Worm (Caenorhabditis elegans) whole organism, L1 larva: ENCODE measurements around the gene drap-1.

Experiments
- C04F5.9 ChIP-seq: sonication (generic microtip); optimal IDR thresholded peaks from 2 replicates; lab custom pipeline; 2016; ENCODE audit warnings: missing genetic modification characterization, missing compliant biosample characterization
- C34B4.2 ChIP-seq: sonication (generic microtip); optimal IDR thresholded peaks from 2 replicates; lab custom pipeline; 2017; ENCODE audit warnings: mild to moderate bottlenecking, missing genetic modification characterization, missing compliant biosample characterization
- F16B12.6 ChIP-seq: fragments of 150-350 bp; optimal IDR thresholded peaks from 2 replicates; lab custom pipeline; 2014; ENCODE audit warnings: missing biosample characterization, missing genetic modification characterization
- Y116A8C.19 ChIP-seq: sonication (generic microtip); optimal IDR thresholded peaks from 2 replicates; lab custom pipeline; 2016; ENCODE audit warnings: missing compliant biosample characterization, missing genetic modification characterization, borderline replicate concordance
- alr-1 ChIP-seq: fragments of 200-800 bp; sonication (Bioruptor generic); optimal IDR thresholded peaks from 2 replicates; lab custom pipeline; 2018; ENCODE audit warnings: borderline replicate concordance, mild to moderate bottlenecking, missing genetic modification characterization, missing compliant biosample characterization
- aly-2 ChIP-seq: fragments of 150-350 bp; optimal IDR thresholded peaks from 2 replicates; lab custom pipeline; 2014; ENCODE audit warnings: missing biosample characterization, missing genetic modification characterization
- ama-1 ChIP-seq: fragments of 150-350 bp; optimal IDR thresholded peaks from 2 replicates; lab custom pipeline; 2014
- ceh-82 ChIP-seq, 3 experiments: fragments of 150-350 bp in 1 of 3; sonication (generic microtip) in 2 of 3; optimal IDR thresholded peaks; 2 replicates each; lab custom pipeline; 2014 to 2017; ENCODE audit warnings: missing biosample characterization in 3 of 3, missing genetic modification characterization in 3 of 3
- ceh-90 ChIP-seq: sonication (generic microtip); optimal IDR thresholded peaks from 2 replicates; lab custom pipeline; 2016; ENCODE audit warnings: missing genetic modification characterization, missing compliant biosample characterization
- dpl-1 ChIP-seq, 3 experiments: fragments of 150-350 bp in 2 of 3; sonication (generic microtip) in 1 of 3; optimal IDR thresholded peaks; 2 replicates each; lab custom pipeline; 2014 to 2017; ENCODE audit warnings: missing biosample characterization in 3 of 3, missing genetic modification characterization in 3 of 3, missing genetic modification reagents in 3 of 3
- efl-3 ChIP-seq: fragments of 200-800 bp; sonication (Bioruptor generic); optimal IDR thresholded peaks from 2 replicates; lab custom pipeline; 2018; ENCODE audit warnings: mild to moderate bottlenecking, missing genetic modification characterization, missing compliant biosample characterization
- egl-27 ChIP-seq, 2 experiments: fragments of 150-350 bp in 1 of 2; sonication (generic microtip); optimal IDR thresholded peaks; 3 replicates each; lab custom pipeline; 2017 to 2018; ENCODE audit warnings: missing biosample characterization in 2 of 2, missing genetic modification characterization in 2 of 2, missing genetic modification reagents in 2 of 2
- elt-2 ChIP-seq: sonication (generic microtip); optimal IDR thresholded peaks from 2 replicates; lab custom pipeline; 2016; ENCODE audit warnings: missing genetic modification characterization, mild to moderate bottlenecking, inconsistent platforms, missing compliant biosample characterization, missing genetic modification reagents
- ets-5 ChIP-seq: fragments of 200-800 bp; sonication (Bioruptor generic); IDR thresholded peaks from 2 replicates; pipeline ENCODE4 v1.3.6; 2022; ENCODE audit warnings: missing genetic modification characterization, missing compliant biosample characterization
- fkh-4 ChIP-seq: sonication (generic microtip); optimal IDR thresholded peaks from 2 replicates; lab custom pipeline; 2016; ENCODE audit warnings: missing compliant biosample characterization, missing genetic modification characterization, borderline replicate concordance
- fkh-8 ChIP-seq: sonication (generic microtip); optimal IDR thresholded peaks from 2 replicates; lab custom pipeline; 2016; ENCODE audit warnings: mild to moderate bottlenecking, missing genetic modification characterization, missing compliant biosample characterization
- grh-1 ChIP-seq: fragments of 200-800 bp; sonication (Bioruptor generic); IDR thresholded peaks from 2 replicates; pipeline ENCODE4 v1.3.6; 2022; ENCODE audit warnings: missing genetic modification reagents, missing genetic modification characterization, missing compliant biosample characterization
- irx-1 ChIP-seq: sonication (generic microtip); optimal IDR thresholded peaks from 2 replicates; lab custom pipeline; 2016; ENCODE audit warnings: missing genetic modification characterization, missing compliant biosample characterization
- isw-1 ChIP-seq: fragments of 200-800 bp; sonication (Bioruptor generic); IDR thresholded peaks from 2 replicates; pipeline ENCODE4 v1.3.6; 2022; ENCODE audit warnings: missing genetic modification characterization, missing compliant biosample characterization
- jun-1 ChIP-seq: fragments of 150-350 bp; optimal IDR thresholded peaks from 2 replicates; lab custom pipeline; 2014; ENCODE audit warnings: missing biosample characterization, missing genetic modification reagents, missing genetic modification characterization
- lin-14 ChIP-seq: fragments of 200-800 bp; sonication (Bioruptor generic); optimal IDR thresholded peaks from 2 replicates; lab custom pipeline; 2018; ENCODE audit warnings: mild to moderate bottlenecking, missing genetic modification characterization, moderate library complexity, missing compliant biosample characterization
- mab-9 ChIP-seq: fragments of 200-800 bp; sonication (Bioruptor generic); IDR thresholded peaks from 2 replicates; pipeline ENCODE4 v1.3.6; 2022; ENCODE audit warnings: missing genetic modification reagents, missing genetic modification characterization, missing compliant biosample characterization
- nhr-11 ChIP-seq: fragments of 150-350 bp; optimal IDR thresholded peaks from 2 replicates; lab custom pipeline; 2014; ENCODE audit warnings: missing biosample characterization, missing genetic modification characterization
- nhr-12 ChIP-seq: sonication (generic microtip); optimal IDR thresholded peaks from 2 replicates; lab custom pipeline; 2017; ENCODE audit warnings: missing biosample characterization, missing genetic modification characterization
- nhr-237 ChIP-seq: fragments of 150-350 bp; optimal IDR thresholded peaks from 2 replicates; lab custom pipeline; 2014; ENCODE audit warnings: missing biosample characterization, missing genetic modification characterization
- nhr-28 ChIP-seq: fragments of 150-350 bp; optimal IDR thresholded peaks from 2 replicates; lab custom pipeline; 2014; ENCODE audit warnings: missing biosample characterization, missing genetic modification characterization
- nhr-71 ChIP-seq: sonication (generic microtip); optimal IDR thresholded peaks from 2 replicates; lab custom pipeline; 2016; ENCODE audit warnings: mild to moderate bottlenecking, missing genetic modification characterization, moderate library complexity, missing compliant biosample characterization
- nhr-76 ChIP-seq: sonication (generic microtip); optimal IDR thresholded peaks from 2 replicates; lab custom pipeline; 2017; ENCODE audit warnings: missing biosample characterization, missing genetic modification characterization
- nhr-85 ChIP-seq: sonication (generic microtip); peaks from one replicate; lab custom pipeline; 2016; ENCODE audit warnings: missing genetic modification characterization, inconsistent platforms, missing compliant biosample characterization
- pax-3 ChIP-seq: fragments of 200-800 bp; sonication (Bioruptor generic); optimal IDR thresholded peaks from 2 replicates; lab custom pipeline; 2018; ENCODE audit warnings: mild to moderate bottlenecking, missing genetic modification characterization, moderate library complexity, missing compliant biosample characterization
- skn-1 ChIP-seq: fragments of 150-350 bp; optimal IDR thresholded peaks from 2 replicates; lab custom pipeline; 2014; ENCODE audit warnings: missing biosample characterization, missing genetic modification characterization
- sox-4 ChIP-seq: sonication (generic microtip); optimal IDR thresholded peaks from 2 replicates; lab custom pipeline; 2016; ENCODE audit warnings: missing genetic modification characterization, missing compliant biosample characterization
- sptf-1 ChIP-seq: fragments of 150-350 bp; optimal IDR thresholded peaks from 2 replicates; lab custom pipeline; 2014; ENCODE audit warnings: missing biosample characterization, missing genetic modification characterization
- sup-37 ChIP-seq: fragments of 200-800 bp; sonication (Bioruptor generic); optimal IDR thresholded peaks from 2 replicates; lab custom pipeline; 2018; ENCODE audit warnings: mild to moderate bottlenecking, missing genetic modification characterization, missing compliant biosample characterization
- swsn-7 ChIP-seq: sonication (generic microtip); optimal IDR thresholded peaks from 2 replicates; lab custom pipeline; 2016; ENCODE audit warnings: missing genetic modification characterization, missing compliant biosample characterization
- tlp-1 ChIP-seq: fragments of 150-350 bp; optimal IDR thresholded peaks from 2 replicates; lab custom pipeline; 2014; ENCODE audit warnings: missing biosample characterization, missing genetic modification characterization
- unc-130 ChIP-seq: fragments of 150-350 bp; optimal IDR thresholded peaks from 2 replicates; lab custom pipeline; 2017; ENCODE audit warnings: missing biosample characterization, missing genetic modification characterization, inconsistent platforms
- unc-30 ChIP-seq: sonication (generic microtip); optimal IDR thresholded peaks from 2 replicates; lab custom pipeline; 2017; ENCODE audit warnings: missing biosample characterization, missing genetic modification characterization
- unc-62 ChIP-seq: fragments of 150-350 bp; optimal IDR thresholded peaks from 2 replicates; lab custom pipeline; 2014; ENCODE audit warnings: missing biosample characterization, missing genetic modification reagents, missing genetic modification characterization
- unc-98 ChIP-seq: fragments of 200-800 bp; sonication (Bioruptor generic); IDR thresholded peaks from 2 replicates; pipeline ENCODE4 v1.3.6; 2022; ENCODE audit warnings: missing genetic modification characterization, missing compliant biosample characterization
- vab-15 ChIP-seq: sonication (generic microtip); optimal IDR thresholded peaks from 2 replicates; lab custom pipeline; 2017; ENCODE audit warnings: missing genotype, mild to moderate bottlenecking, missing genetic modification characterization, missing compliant biosample characterization
- zip-4 ChIP-seq: fragments of 200-800 bp; sonication (Bioruptor generic); optimal IDR thresholded peaks from 2 replicates; lab custom pipeline; 2018; ENCODE audit warnings: mild to moderate bottlenecking, missing genetic modification characterization, moderate library complexity, missing compliant biosample characterization

The drap-1 gene

ce11 chrV:9712418-9713173 is 17.3 kb upstream of the drap-1 start:
- TF ChIP-seq sup-37 (GFP tag; lab: Kevin White, UChicago) = no peak
- TF ChIP-seq elt-2 (tag; lab: Kevin White, UChicago) = peak; percentile 51
- TF ChIP-seq, all 84 proteins: peak for 1

- no peak for TF ChIP-seq nhr-71 (tag; lab: Kevin White, UChicago)
- no peak for TF ChIP-seq alr-1
- TF ChIP-seq C34B4.2 (tag; lab: Kevin White, UChicago) = no peak
- no peak for TF ChIP-seq unc-30 (tag; lab: Kevin White, UChicago)
- no peak for TF ChIP-seq swsn-7
- no peak for TF ChIP-seq sox-4
- TF ChIP-seq unc-98 = no peak
- TF ChIP-seq F16B12.6 (tag; lab: Kevin White, UChicago) = no peak
Observed at ce11 chrV:9713532-9713931, 16.4 kb upstream of the drap-1 start, which contains the start of gene F40F9.10. Gene F40F9.10 (minus strand): TSS chrV:9713632.

DNA sequence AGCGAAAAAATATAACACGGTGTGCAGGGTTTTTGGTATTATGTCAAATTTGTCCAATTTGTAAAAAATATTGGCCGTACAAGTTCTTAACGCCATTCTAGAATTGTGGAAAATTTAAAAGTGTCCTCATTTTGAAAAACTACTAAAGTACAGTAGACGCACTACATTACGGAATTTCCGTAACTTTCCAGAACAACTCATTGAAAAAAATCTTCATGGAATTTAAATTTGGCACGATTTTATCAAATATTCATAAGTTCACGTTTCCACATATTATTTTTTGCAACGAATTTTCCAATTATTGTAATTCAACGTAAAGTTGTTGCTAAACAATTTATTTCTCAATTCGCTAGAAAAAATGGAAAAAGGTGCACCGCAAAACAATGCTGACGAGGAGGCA is 15.0 kb upstream of the drap-1 start, which contains the start of gene F40F9.3:
Gene F40F9.3, plus strand, starts transcription at position 301 of the 400 bp plus-strand sequence.
- TF ChIP-seq efl-3 (GFP tag; lab: Kevin White, UChicago) (no peak), C04F5.9 (tag; lab: Kevin White, UChicago) (no peak), ama-1 (lab: Kevin White, UChicago) (no peak), grh-1 (no peak), sup-37 (GFP tag; lab: Kevin White, UChicago) (no peak), ceh-90 (tag; lab: Kevin White, UChicago) (no peak), nhr-76 (tag; lab: Kevin White, UChicago) (no peak), sptf-1 (tag; lab: Kevin White, UChicago) (no peak)
- TF ChIP-seq, all 84 proteins: peak for 0

DNA sequence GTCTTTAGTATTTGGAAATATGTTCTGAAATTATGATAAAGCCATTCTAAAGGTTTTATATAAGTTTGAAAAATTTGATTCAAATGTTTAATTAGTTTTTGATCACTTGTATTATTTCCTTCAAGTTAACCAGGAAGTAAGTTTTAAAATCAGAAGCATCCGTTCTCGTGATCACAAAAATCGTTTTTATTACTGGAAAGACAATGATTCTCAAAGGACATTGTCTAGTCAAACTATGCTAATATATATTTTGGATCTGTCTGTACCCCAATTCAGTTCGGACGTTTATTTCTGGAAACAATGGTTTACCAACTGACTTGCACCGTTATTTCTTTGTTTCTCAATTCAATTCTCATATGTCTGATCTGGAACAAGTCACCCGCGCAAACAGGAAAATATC is 13.5 kb upstream of the drap-1 start, which contains the start of gene str-188:
Gene str-188, plus strand, starts transcription at position 301 of the 400 bp plus-strand sequence.
- TF ChIP-seq zip-4 = no peak
- no peak for TF ChIP-seq ama-1 (lab: Kevin White, UChicago)
- TF ChIP-seq ceh-82 (tag; optimal IDR thresholded peaks at IDR 0.05; lab: Kevin White, UChicago) = no peak
- no peak for TF ChIP-seq unc-98
- TF ChIP-seq fkh-4 = no peak
- no peak for TF ChIP-seq fkh-8 (tag; lab: Kevin White, UChicago)
- no peak for TF ChIP-seq Y116A8C.19
- TF ChIP-seq nhr-11 (tag; lab: Kevin White, UChicago) = no peak
- TF ChIP-seq unc-30 (tag; lab: Kevin White, UChicago) = no peak

- TF ChIP-seq ets-5 (no peak), grh-1 (no peak), jun-1 (tag; lab: Kevin White, UChicago) (no peak), pax-3 (tag; lab: Kevin White, UChicago) (no peak), nhr-237 (tag; lab: Kevin White, UChicago) (no peak), nhr-12 (tag; lab: Kevin White, UChicago) (no peak), vab-15 (tag; lab: Kevin White, UChicago) (no peak), skn-1 (no peak), lin-14 (peak; percentile 42), dpl-1 (GFP tag; optimal IDR thresholded peaks at IDR 0.05; lab: Kevin White, UChicago) (peak in 1 of 3 experiments; percentile 5), C04F5.9 (tag; lab: Kevin White, UChicago) (no peak), aly-2 (tag; lab: Kevin White, UChicago) (no peak), irx-1 (no peak), swsn-7 (no peak), unc-130 (tag; lab: Kevin White, UChicago) (no peak), mab-9 (no peak), nhr-71 (tag; lab: Kevin White, UChicago) (no peak), zip-4 (no peak), tlp-1 (tag; lab: Kevin White, UChicago) (no peak), nhr-85 (tag; lab: Kevin White, UChicago) (peak; percentile 76), unc-98 (no peak), fkh-4 (no peak), unc-62 (GFP tag; lab: Kevin White, UChicago) (no peak), nhr-28 (tag; lab: Kevin White, UChicago) (no peak), egl-27 (tag; optimal IDR thresholded peaks at IDR 0.05; lab: Kevin White, UChicago) (no peak), isw-1 (GFP tag; lab: Robert Waterston, UW) (no peak)
Observed at ce11 chrV:9724021-9724671, 5.8 kb upstream of the drap-1 start, which contains the start of gene slcr-46.3. Gene slcr-46.3 (minus strand): TSS chrV:9724106.
